Fruit fly (Drosophila melanogaster): ENCODE data around the gene Atg8a.

The Atg8a gene

dm6 chrX:10768043-10768674 is at the start of gene Atg8a, which contains the start of gene BTBD9:
TSS of gene Atg8a (minus strand) at chrX:10768338.
TSS of gene BTBD9 (plus strand) at chrX:10768537.
- TF ChIP-seq CG10565 (GFP tag; optimal IDR thresholded peaks at IDR 0.05) (no peak), Trl (optimal IDR thresholded peaks at IDR 0.05) (no peak), Trl (GFP tag; optimal IDR thresholded peaks at IDR 0.05) (no peak), NfI (GFP tag; optimal IDR thresholded peaks at IDR 0.05) (peak; percentile 12), sens-2 (GFP tag; IDR thresholded peaks at IDR 0.05) (no peak), bab2 (GFP tag; optimal IDR thresholded peaks at IDR 0.05) (peak; percentile 27), ato (GFP tag; IDR thresholded peaks at IDR 0.05; ENCODE audit: partially characterized antibody) (no peak; the same call in none of the 2 replicates), CG3995 (GFP tag; optimal IDR thresholded peaks at IDR 0.05) (no peak), mirr (GFP tag; optimal IDR thresholded peaks at IDR 0.05) (peak; percentile 26), twi (tag; optimal IDR thresholded peaks at IDR 0.05) (no peak), Dad (GFP tag; optimal IDR thresholded peaks at IDR 0.05) (no peak), schlank (tag; optimal IDR thresholded peaks at IDR 0.05) (no peak), Dp (GFP tag; optimal IDR thresholded peaks at IDR 0.05) (peak; percentile 64), HLH4C (GFP tag; IDR thresholded peaks at IDR 0.05; ENCODE audit: partially characterized antibody) (peak; percentile 82), CG7556 (GFP tag; optimal IDR thresholded peaks at IDR 0.05) (no peak), Hey (tag; optimal IDR thresholded peaks at IDR 0.05) (no peak), Awh (GFP tag; IDR thresholded peaks at IDR 0.05) (no peak), Jarid2 (GFP tag; optimal IDR thresholded peaks at IDR 0.05) (peak; percentile 31), nau (GFP tag; optimal IDR thresholded peaks at IDR 0.05) (no peak), CoRest (tag; optimal IDR thresholded peaks at IDR 0.05) (no peak), bcd (GFP tag; optimal IDR thresholded peaks at IDR 0.05) (peak; percentile 25), pnt (GFP tag; optimal IDR thresholded peaks at IDR 0.05) (no peak), fd3F (GFP tag; optimal IDR thresholded peaks at IDR 0.05) (no peak), CG17568 (GFP tag; optimal IDR thresholded peaks at IDR 0.05) (no peak), trem (tag; optimal IDR thresholded peaks at IDR 0.05) (peak; percentile 77), CG4730 (GFP tag; IDR thresholded peaks at IDR 0.05) (no peak), dmrt99B (tag; optimal IDR thresholded peaks at IDR 0.05) (no peak), ci (GFP tag; IDR thresholded peaks at IDR 0.05) (peak; percentile 51; the same call in 2 of the 3 replicates), lov (optimal IDR thresholded peaks at IDR 0.05) (no peak), lov (GFP tag; IDR thresholded peaks at IDR 0.05) (no peak), CG12299 (tag; optimal IDR thresholded peaks at IDR 0.05) (peak; percentile 52), jumu (GFP tag; optimal IDR thresholded peaks at IDR 0.05) (peak; percentile 63), CG10462 (GFP tag; optimal IDR thresholded peaks at IDR 0.05) (no peak), Max (GFP tag; optimal IDR thresholded peaks at IDR 0.05) (no peak), btn (GFP tag; optimal IDR thresholded peaks at IDR 0.05) (no peak), Gug (GFP tag; IDR thresholded peaks at IDR 0.05) (no peak), CG12744 (GFP tag; optimal IDR thresholded peaks at IDR 0.05) (peak; percentile 12), sd (tag; optimal IDR thresholded peaks at IDR 0.05) (no peak), CG10274 (GFP tag; optimal IDR thresholded peaks at IDR 0.05) (no peak), pros (GFP tag; optimal IDR thresholded peaks at IDR 0.05) (no peak), Fer1 (GFP tag; optimal IDR thresholded peaks at IDR 0.05) (peak; percentile 25), sima (GFP tag; optimal IDR thresholded peaks at IDR 0.05) (no peak), sqz (GFP tag; optimal IDR thresholded peaks at IDR 0.05) (no peak), CG6854 (GFP tag; optimal IDR thresholded peaks at IDR 0.05) (no peak), zfh1 (GFP tag; IDR thresholded peaks at IDR 0.05) (peak; percentile 49; the same call in 2 of the 3 replicates), CG30431 (GFP tag; optimal IDR thresholded peaks at IDR 0.05) (no peak), Bteb2 (GFP tag; optimal IDR thresholded peaks at IDR 0.05) (no peak), CG30020 (tag; optimal IDR thresholded peaks at IDR 0.05) (no peak), zfh2 (GFP tag; optimal IDR thresholded peaks at IDR 0.05) (peak; percentile 23), usp (GFP tag; optimal IDR thresholded peaks at IDR 0.05) (no peak), lola (GFP tag; optimal IDR thresholded peaks at IDR 0.05) (no peak)
